Worm (Caenorhabditis elegans) whole organism, L1 larva: Measurements from ENCODE around the gene D2096.11.
A peak's percentile ranks its signal among the peaks of the same experiment; 100 is the strongest.

Experiments used
- C04F5.9 ChIP-seq: sonication (generic microtip); optimal IDR thresholded peaks from 2 replicates; lab custom pipeline; 2016; ENCODE audit warnings: missing genetic modification characterization, missing compliant biosample characterization
- C34B4.2 ChIP-seq: sonication (generic microtip); optimal IDR thresholded peaks from 2 replicates; lab custom pipeline; 2017; ENCODE audit warnings: mild to moderate bottlenecking, missing genetic modification characterization, missing compliant biosample characterization
- Y116A8C.19 ChIP-seq: sonication (generic microtip); optimal IDR thresholded peaks from 2 replicates; lab custom pipeline; 2016; ENCODE audit warnings: missing compliant biosample characterization, missing genetic modification characterization, borderline replicate concordance
- alr-1 ChIP-seq: fragments of 200-800 bp; sonication (Bioruptor generic); optimal IDR thresholded peaks from 2 replicates; lab custom pipeline; 2018; ENCODE audit warnings: borderline replicate concordance, mild to moderate bottlenecking, missing genetic modification characterization, missing compliant biosample characterization
- aly-2 ChIP-seq: fragments of 150-350 bp; optimal IDR thresholded peaks from 2 replicates; lab custom pipeline; 2014; ENCODE audit warnings: missing biosample characterization, missing genetic modification characterization
- ceh-8 ChIP-seq: fragments of 200-800 bp; sonication (Bioruptor generic); optimal IDR thresholded peaks from 2 replicates; lab custom pipeline; 2018; ENCODE audit warnings: mild to moderate bottlenecking, missing genetic modification characterization, moderate library complexity, missing compliant biosample characterization
- ceh-82 ChIP-seq, 3 experiments: fragments of 150-350 bp in 1 of 3; sonication (generic microtip) in 2 of 3; optimal IDR thresholded peaks; 2 replicates each; lab custom pipeline; 2014 to 2017; ENCODE audit warnings: missing biosample characterization in 3 of 3, missing genetic modification characterization in 3 of 3
- ceh-90 ChIP-seq: sonication (generic microtip); optimal IDR thresholded peaks from 2 replicates; lab custom pipeline; 2016; ENCODE audit warnings: missing genetic modification characterization, missing compliant biosample characterization
- ces-1 ChIP-seq: fragments of 150-350 bp; optimal IDR thresholded peaks from 2 replicates; lab custom pipeline; 2014; ENCODE audit warnings: missing biosample characterization, missing genetic modification reagents, missing genetic modification characterization
- dsc-1 ChIP-seq: sonication (generic microtip); optimal IDR thresholded peaks from 2 replicates; lab custom pipeline; 2016; ENCODE audit warnings: mild to moderate bottlenecking, missing genetic modification characterization, missing compliant biosample characterization
- efl-1 ChIP-seq, 4 experiments: fragments of 150-350 bp; optimal IDR thresholded peaks in 3 of 4; peaks in 1 of 4; 1 replicate in 1 of 4; 2 replicates in 3 of 4; lab custom pipeline; 2014; ENCODE audit warnings: missing biosample characterization in 2 of 4, missing genetic modification characterization in 2 of 4, missing genetic modification reagents in 2 of 4
- efl-3 ChIP-seq: fragments of 200-800 bp; sonication (Bioruptor generic); optimal IDR thresholded peaks from 2 replicates; lab custom pipeline; 2018; ENCODE audit warnings: mild to moderate bottlenecking, missing genetic modification characterization, missing compliant biosample characterization
- egl-13 ChIP-seq: sonication (generic microtip); optimal IDR thresholded peaks from 2 replicates; lab custom pipeline; 2016; ENCODE audit warnings: missing genotype, missing genetic modification reagents, missing genetic modification characterization, missing compliant biosample characterization
- ets-5 ChIP-seq: fragments of 200-800 bp; sonication (Bioruptor generic); IDR thresholded peaks from 2 replicates; pipeline ENCODE4 v1.3.6; 2022; ENCODE audit warnings: missing genetic modification characterization, missing compliant biosample characterization
- fkh-8 ChIP-seq: sonication (generic microtip); optimal IDR thresholded peaks from 2 replicates; lab custom pipeline; 2016; ENCODE audit warnings: mild to moderate bottlenecking, missing genetic modification characterization, missing compliant biosample characterization
- fos-1 ChIP-seq: fragments of 150-350 bp; optimal IDR thresholded peaks from 2 replicates; lab custom pipeline; 2014; ENCODE audit warnings: missing biosample characterization, missing genetic modification characterization
- hlh-17 ChIP-seq: fragments of 200-800 bp; sonication (Bioruptor generic); optimal IDR thresholded peaks from 2 replicates; lab custom pipeline; 2018; ENCODE audit warnings: missing genetic modification characterization, mild to moderate bottlenecking, missing compliant biosample characterization, moderate library complexity, borderline replicate concordance
- hlh-4 ChIP-seq: sonication (generic microtip); optimal IDR thresholded peaks from 2 replicates; lab custom pipeline; 2016; ENCODE audit warnings: mild to moderate bottlenecking, missing genetic modification characterization, missing compliant biosample characterization
- hpl-2 ChIP-seq: fragments of 150-350 bp; optimal IDR thresholded peaks from 2 replicates; lab custom pipeline; 2014; ENCODE audit warnings: missing biosample characterization, missing genetic modification reagents, missing genetic modification characterization
- irx-1 ChIP-seq: sonication (generic microtip); optimal IDR thresholded peaks from 2 replicates; lab custom pipeline; 2016; ENCODE audit warnings: missing genetic modification characterization, missing compliant biosample characterization
- isw-1 ChIP-seq: fragments of 200-800 bp; sonication (Bioruptor generic); IDR thresholded peaks from 2 replicates; pipeline ENCODE4 v1.3.6; 2022; ENCODE audit warnings: missing genetic modification characterization, missing compliant biosample characterization
- lin-15B ChIP-seq: fragments of 150-350 bp; sonication (generic microtip); optimal IDR thresholded peaks from 3 replicates; lab custom pipeline; 2014; ENCODE audit warnings: missing biosample characterization, missing genetic modification characterization
- mdl-1 ChIP-seq, 2 experiments: fragments of 150-350 bp; optimal IDR thresholded peaks; 2 replicates each; lab custom pipeline; 2014 to 2017; ENCODE audit warnings: missing biosample characterization in 2 of 2, missing genetic modification characterization in 2 of 2, inconsistent platforms in 1 of 2
- mef-2 ChIP-seq: fragments of 150-350 bp; optimal IDR thresholded peaks from 2 replicates; lab custom pipeline; 2014; ENCODE audit warnings: missing biosample characterization, missing genetic modification characterization
- nhr-11 ChIP-seq: fragments of 150-350 bp; optimal IDR thresholded peaks from 2 replicates; lab custom pipeline; 2014; ENCODE audit warnings: missing biosample characterization, missing genetic modification characterization
- nhr-12 ChIP-seq: sonication (generic microtip); optimal IDR thresholded peaks from 2 replicates; lab custom pipeline; 2017; ENCODE audit warnings: missing biosample characterization, missing genetic modification characterization
- nhr-19 ChIP-seq: fragments of 200-800 bp; sonication (Bioruptor generic); conservative IDR thresholded peaks from 2 replicates; pipeline ENCODE4 v1.3.6; 2022; ENCODE audit warnings: missing genetic modification characterization, missing compliant biosample characterization
- nhr-237 ChIP-seq: fragments of 150-350 bp; optimal IDR thresholded peaks from 2 replicates; lab custom pipeline; 2014; ENCODE audit warnings: missing biosample characterization, missing genetic modification characterization
- nhr-28 ChIP-seq: fragments of 150-350 bp; optimal IDR thresholded peaks from 2 replicates; lab custom pipeline; 2014; ENCODE audit warnings: missing biosample characterization, missing genetic modification characterization
- nhr-47 ChIP-seq: sonication (generic microtip); optimal IDR thresholded peaks from 2 replicates; lab custom pipeline; 2016; ENCODE audit warnings: mild to moderate bottlenecking, missing genetic modification characterization, moderate library complexity, missing compliant biosample characterization
- nhr-71 ChIP-seq: sonication (generic microtip); optimal IDR thresholded peaks from 2 replicates; lab custom pipeline; 2016; ENCODE audit warnings: mild to moderate bottlenecking, missing genetic modification characterization, moderate library complexity, missing compliant biosample characterization
- nhr-84 ChIP-seq: sonication (generic microtip); optimal IDR thresholded peaks from 2 replicates; lab custom pipeline; 2017; ENCODE audit warnings: missing biosample characterization, missing genetic modification characterization
- nhr-90 ChIP-seq: sonication (generic microtip); optimal IDR thresholded peaks from 2 replicates; lab custom pipeline; 2016; ENCODE audit warnings: mild to moderate bottlenecking, missing genetic modification characterization, missing compliant biosample characterization; ENCODE audit not compliant: poor library complexity
- pag-3 ChIP-seq: sonication (generic microtip); optimal IDR thresholded peaks from 2 replicates; lab custom pipeline; 2017; ENCODE audit warnings: missing genetic modification characterization, mild to moderate bottlenecking, missing compliant biosample characterization, antibody characterized with exemption, borderline replicate concordance; ENCODE audit not compliant: insufficient read depth
- pax-3 ChIP-seq: fragments of 200-800 bp; sonication (Bioruptor generic); optimal IDR thresholded peaks from 2 replicates; lab custom pipeline; 2018; ENCODE audit warnings: mild to moderate bottlenecking, missing genetic modification characterization, moderate library complexity, missing compliant biosample characterization
- snu-23 ChIP-seq: sonication (generic microtip); optimal IDR thresholded peaks from 2 replicates; lab custom pipeline; 2016; ENCODE audit warnings: missing genetic modification characterization, missing compliant biosample characterization
- sox-4 ChIP-seq: sonication (generic microtip); optimal IDR thresholded peaks from 2 replicates; lab custom pipeline; 2016; ENCODE audit warnings: missing genetic modification characterization, missing compliant biosample characterization
- sptf-1 ChIP-seq: fragments of 150-350 bp; optimal IDR thresholded peaks from 2 replicates; lab custom pipeline; 2014; ENCODE audit warnings: missing biosample characterization, missing genetic modification characterization
- tbx-2 ChIP-seq: sonication (generic microtip); optimal IDR thresholded peaks from 2 replicates; lab custom pipeline; 2016; ENCODE audit warnings: missing genetic modification characterization, missing compliant biosample characterization
- tlp-1 ChIP-seq: fragments of 150-350 bp; optimal IDR thresholded peaks from 2 replicates; lab custom pipeline; 2014; ENCODE audit warnings: missing biosample characterization, missing genetic modification characterization
- unc-86 ChIP-seq: sonication (generic microtip); optimal IDR thresholded peaks from 2 replicates; lab custom pipeline; 2016; ENCODE audit warnings: missing genetic modification characterization, missing compliant biosample characterization
- vab-15 ChIP-seq: sonication (generic microtip); optimal IDR thresholded peaks from 2 replicates; lab custom pipeline; 2017; ENCODE audit warnings: missing genotype, mild to moderate bottlenecking, missing genetic modification characterization, missing compliant biosample characterization
- xbp-1 ChIP-seq: sonication (generic microtip); optimal IDR thresholded peaks from 2 replicates; lab custom pipeline; 2016; ENCODE audit warnings: missing genetic modification characterization, missing compliant biosample characterization
- zag-1 ChIP-seq: fragments of 150-350 bp; optimal IDR thresholded peaks from 2 replicates; lab custom pipeline; 2014; ENCODE audit warnings: missing biosample characterization, missing genetic modification characterization
- ztf-4 ChIP-seq: fragments of 150-350 bp; optimal IDR thresholded peaks from 2 replicates; lab custom pipeline; 2014; ENCODE audit warnings: missing biosample characterization, missing genetic modification characterization

Gene D2096.11

DNA sequence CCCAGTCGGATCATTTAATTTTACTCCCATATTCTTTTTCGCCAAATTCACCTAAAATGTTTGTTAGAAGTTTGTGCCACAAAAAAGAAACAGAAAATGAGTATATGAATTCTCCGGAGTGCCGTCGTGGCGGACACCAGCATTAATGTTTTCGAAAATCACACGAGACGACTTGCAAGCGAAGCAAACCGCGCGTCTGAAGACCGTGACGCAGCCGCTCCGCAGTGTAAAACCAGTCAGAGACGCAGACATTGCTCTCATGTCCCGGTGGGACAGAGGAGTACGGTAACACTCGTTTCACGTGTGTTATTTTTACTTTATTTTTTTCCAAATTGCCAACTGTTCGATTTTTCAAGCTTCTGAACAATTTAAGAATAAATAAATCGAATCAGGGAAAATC is 38.7 kb upstream of the D2096.11 start, which contains the start of the genes T26A8.4 and pdtf-1 (continued):
- TF ChIP-seq efl-1 (optimal IDR thresholded peaks at IDR 0.05; lab: Kevin White, UChicago) (peak; percentile 90 to 96), efl-1 (GFP tag; optimal IDR thresholded peaks at IDR 0.05 in 1 of 2; lab: Kevin White, UChicago) (peak; percentile 76 to 98), unc-86 (peak; percentile 90), fkh-8 (tag; lab: Kevin White, UChicago) (peak; percentile 95), tlp-1 (tag; lab: Kevin White, UChicago) (no peak), C04F5.9 (tag; lab: Kevin White, UChicago) (peak; percentile 42), aly-2 (tag; lab: Kevin White, UChicago) (peak; percentile 50), nhr-28 (tag; lab: Kevin White, UChicago) (no peak), C34B4.2 (peak; percentile 57), pag-3 (tag; lab: Kevin White, UChicago) (no peak), nhr-84 (tag; lab: Kevin White, UChicago) (no peak), nhr-71 (tag; lab: Kevin White, UChicago) (peak; percentile 97), lin-15B (tag; lab: Kevin White, UChicago) (peak; percentile 90), irx-1 (tag; lab: Kevin White, UChicago) (peak; percentile 83), vab-15 (tag; lab: Kevin White, UChicago) (peak; percentile 24), dsc-1 (tag; lab: Kevin White, UChicago) (peak; percentile 82), isw-1 (peak; percentile 91), ces-1 (no peak), nhr-47 (tag; lab: Kevin White, UChicago) (peak; percentile 95), snu-23 (GFP tag; lab: Kevin White, UChicago) (peak; percentile 96), zag-1 (no peak), ceh-90 (no peak), hlh-4 (tag; lab: Kevin White, UChicago) (no peak), mdl-1 (tag; optimal IDR thresholded peaks at IDR 0.05; lab: Kevin White, UChicago) (peak; percentile 7 to 97), alr-1 (no peak), fos-1 (tag; lab: Kevin White, UChicago) (peak; percentile 96), tbx-2 (tag; lab: Kevin White, UChicago) (peak; percentile 93), ets-5 (GFP tag; lab: Robert Waterston, UW) (no peak), pax-3 (tag; lab: Kevin White, UChicago) (peak; percentile 82), efl-3 (no peak), ceh-8 (GFP tag; lab: Kevin White, UChicago) (peak; percentile 67), hpl-2 (GFP tag; lab: Kevin White, UChicago) (peak; percentile 65), egl-13 (tag; lab: Kevin White, UChicago) (peak; percentile 82), ceh-82 (tag; optimal IDR thresholded peaks at IDR 0.05; lab: Kevin White, UChicago) (peak; percentile 95 to 98 (median 96)), nhr-237 (tag; lab: Kevin White, UChicago) (peak; percentile 80), sox-4 (tag; lab: Kevin White, UChicago) (peak; percentile 48), nhr-19 (peak; percentile 90), hlh-17 (no peak), ztf-4 (tag; lab: Kevin White, UChicago) (peak; percentile 92), nhr-11 (tag; lab: Kevin White, UChicago) (peak; percentile 84), nhr-12 (no peak), sptf-1 (tag; lab: Kevin White, UChicago) (no peak), xbp-1 (tag; lab: Kevin White, UChicago) (peak; percentile 95), Y116A8C.19 (tag; lab: Kevin White, UChicago) (no peak), nhr-90 (tag; lab: Kevin White, UChicago) (peak; percentile 92), mef-2 (tag; lab: Kevin White, UChicago) (peak; percentile 94)
